Fruit fly (Drosophila melanogaster) whole organism, embryonic: ENCODE results near the gene Traf4.
A peak's percentile ranks its signal among the peaks of the same experiment; 100 is the strongest.

ENCODE experiments used
- Adf1 ChIP-seq: fragments of 200-800 bp; sonication (Bioruptor generic); IDR thresholded peaks from 2 replicates; pipeline ENCODE4 v1.3.6; 2022; ENCODE audit warnings: missing biosample characterization, missing genetic modification characterization
- CG1024 ChIP-seq: fragments of 200-800 bp; sonication (Bioruptor generic); IDR thresholded peaks from 2 replicates; pipeline ENCODE4 v1.3.6; 2022; ENCODE audit warnings: missing biosample characterization, missing genetic modification characterization
- CG10366 ChIP-seq: fragments of 200-800 bp; sonication (Bioruptor generic); IDR thresholded peaks from 2 replicates; pipeline ENCODE4 v1.3.6; 2022; ENCODE audit warnings: missing biosample characterization, missing genetic modification characterization
- CG11085 ChIP-seq: fragments of 200-800 bp; sonication (Bioruptor generic); IDR thresholded peaks from 2 replicates; pipeline ENCODE4 v1.3.6; 2022; ENCODE audit warnings: missing biosample characterization, missing genetic modification characterization
- CG11093 ChIP-seq: fragments of 200-800 bp; sonication (Bioruptor generic); IDR thresholded peaks from 3 replicates; pipeline ENCODE4 v1.3.6; 2022; ENCODE audit warnings: missing biosample characterization, missing genetic modification characterization
- CG12155 ChIP-seq: fragments of 200-800 bp; sonication (Bioruptor generic); optimal IDR thresholded peaks from 3 replicates; lab custom pipeline; 2016; ENCODE audit warnings: missing biosample characterization, missing genetic modification characterization
- CG14014 ChIP-seq: fragments of 200-800 bp; sonication (Bioruptor generic); IDR thresholded peaks from 2 replicates; pipeline ENCODE4 v1.3.6; 2022; ENCODE audit warnings: missing biosample characterization, missing genetic modification characterization
- CG14710 ChIP-seq: fragments of 200-800 bp; sonication (Bioruptor generic); optimal IDR thresholded peaks from 3 replicates; lab custom pipeline; 2019; ENCODE audit warnings: missing biosample characterization, mild to moderate bottlenecking, missing genetic modification characterization, moderate library complexity
- CG15479 ChIP-seq: fragments of 200-800 bp; sonication (Bioruptor generic); optimal IDR thresholded peaks from 3 replicates; lab custom pipeline; 2019; ENCODE audit warnings: missing biosample characterization, mild to moderate bottlenecking, missing genetic modification characterization, moderate library complexity
- CG17568 ChIP-seq: fragments of 200-800 bp; sonication (Bioruptor generic); optimal IDR thresholded peaks from 2 replicates; lab custom pipeline; 2018; ENCODE audit warnings: missing biosample characterization, mild to moderate bottlenecking, missing genetic modification characterization, moderate library complexity
- CG17612 ChIP-seq: fragments of 200-800 bp; sonication (Bioruptor generic); IDR thresholded peaks from 2 replicates; pipeline ENCODE4 v1.3.6; 2022; ENCODE audit warnings: missing biosample characterization, missing genetic modification characterization
- CG17829 ChIP-seq: fragments of 200-800 bp; optimal IDR thresholded peaks from 2 replicates; lab custom pipeline; 2019; ENCODE audit warnings: missing biosample characterization, mild to moderate bottlenecking, missing genetic modification characterization, moderate library complexity
- CG18476 ChIP-seq: fragments of 200-800 bp; sonication (Bioruptor generic); optimal IDR thresholded peaks from 2 replicates; lab custom pipeline; 2016; ENCODE audit warnings: missing biosample characterization, mild to moderate bottlenecking, missing genetic modification characterization
- CG3281 ChIP-seq: fragments of 200-800 bp; sonication (Bioruptor generic); optimal IDR thresholded peaks from 3 replicates; lab custom pipeline; 2017; ENCODE audit warnings: missing biosample characterization, mild to moderate bottlenecking, missing genetic modification characterization
- CG42726 ChIP-seq: fragments of 200-800 bp; sonication (Bioruptor generic); IDR thresholded peaks from 2 replicates; pipeline ENCODE4 v1.3.6; 2022; ENCODE audit warnings: missing biosample characterization, missing genetic modification characterization; ENCODE audit not compliant: partially characterized antibody
- CG4328 ChIP-seq: fragments of 200-800 bp; sonication (Bioruptor generic); optimal IDR thresholded peaks from 3 replicates; lab custom pipeline; 2017; ENCODE audit warnings: missing biosample characterization, missing genetic modification reagents, missing genetic modification characterization
- CG5953 ChIP-seq: fragments of 200-800 bp; sonication (Bioruptor generic); IDR thresholded peaks from 2 replicates; pipeline ENCODE4 v1.3.6; 2022; ENCODE audit warnings: missing biosample characterization, missing genetic modification characterization
- CG8478 ChIP-seq: fragments of >200 bp; optimal IDR thresholded peaks from 2 replicates; lab custom pipeline; 2018
- D ChIP-seq, 2 experiments: fragments of 200-800 bp in 1 of 2; fragments of >200 bp in 1 of 2; sonication (Bioruptor generic) in 1 of 2; optimal IDR thresholded peaks; 2 replicates in 1 of 2; 3 replicates in 1 of 2; lab custom pipeline; 2017; ENCODE audit warnings: mild to moderate bottlenecking in 1 of 2, missing biosample characterization in 1 of 2, missing genetic modification characterization in 1 of 2, missing genetic modification reagents in 1 of 2
- Dip2 ChIP-seq: fragments of 200-800 bp; sonication (Bioruptor generic); IDR thresholded peaks from 2 replicates; pipeline ENCODE4 v1.3.6; 2022; ENCODE audit warnings: missing biosample characterization, missing genetic modification characterization
- HLHmδ ChIP-seq: fragments of 200-800 bp; sonication (Bioruptor generic); optimal IDR thresholded peaks from 2 replicates; lab custom pipeline; 2018; ENCODE audit warnings: missing biosample characterization, mild to moderate bottlenecking, missing genetic modification characterization, moderate library complexity
- Lim3 ChIP-seq: fragments of 200-800 bp; sonication (Bioruptor generic); IDR thresholded peaks from 2 replicates; pipeline ENCODE4 v1.3.6; 2022; ENCODE audit warnings: missing biosample characterization, missing genetic modification characterization
- Lpt ChIP-seq: fragments of >200 bp; optimal IDR thresholded peaks from 2 replicates; lab custom pipeline; 2018; ENCODE audit warnings: missing biosample characterization, missing genetic modification characterization
- MTF-1 ChIP-seq: fragments of 200-800 bp; sonication (Bioruptor generic); optimal IDR thresholded peaks from 2 replicates; lab custom pipeline; 2018; ENCODE audit warnings: missing biosample characterization, mild to moderate bottlenecking, missing genetic modification characterization, borderline replicate concordance
- Mrtf ChIP-seq: fragments of 200-800 bp; sonication (Bioruptor generic); IDR thresholded peaks from 3 replicates; pipeline ENCODE4 v1.3.6; 2022; ENCODE audit warnings: missing biosample characterization, missing genetic modification characterization
- Rfx ChIP-seq: fragments of 200-800 bp; sonication (Bioruptor generic); IDR thresholded peaks from 2 replicates; pipeline ENCODE4 v1.3.6; 2022; ENCODE audit warnings: missing biosample characterization, missing genetic modification characterization
- Trl ChIP-seq, 3 experiments: fragments of >200 bp in 2 of 3; fragments of 200-800 bp in 1 of 3; sonication (Bioruptor generic) in 1 of 3; optimal IDR thresholded peaks; 2 replicates in 1 of 3; 3 replicates in 2 of 3; lab custom pipeline; 2016 to 2017; ENCODE audit warnings: missing biosample characterization in 1 of 3, missing genetic modification characterization in 1 of 3
- Vsx1 ChIP-seq: fragments of 200-800 bp; sonication (Bioruptor generic); optimal IDR thresholded peaks from 2 replicates; lab custom pipeline; 2017; ENCODE audit warnings: missing biosample characterization, mild to moderate bottlenecking, missing genetic modification characterization, missing genetic modification reagents
- Xrp1 ChIP-seq: fragments of 200-800 bp; sonication (Bioruptor generic); IDR thresholded peaks from 2 replicates; pipeline ENCODE4 v1.3.6; 2022; ENCODE audit warnings: missing biosample characterization, missing genetic modification characterization
- ab ChIP-seq: fragments of 200-800 bp; sonication (Bioruptor generic); optimal IDR thresholded peaks from 2 replicates; lab custom pipeline; 2016; ENCODE audit warnings: missing biosample characterization, missing genetic modification characterization
- amos ChIP-seq: fragments of 200-800 bp; sonication (Bioruptor generic); IDR thresholded peaks from 2 replicates; pipeline ENCODE4 v1.3.6; 2022; ENCODE audit warnings: missing biosample characterization, missing genetic modification characterization; ENCODE audit not compliant: partially characterized antibody
- cwo ChIP-seq: fragments of 200-800 bp; sonication (Bioruptor generic); optimal IDR thresholded peaks from 3 replicates; lab custom pipeline; 2017; ENCODE audit warnings: missing biosample characterization, missing genetic modification characterization, mild to moderate bottlenecking, moderate library complexity, missing genetic modification reagents
- esg ChIP-seq: fragments of 200-800 bp; sonication (Bioruptor generic); conservative IDR thresholded peaks from 2 replicates; pipeline ENCODE4 v1.3.6; 2022; ENCODE audit warnings: missing biosample characterization, missing genetic modification characterization
- grau ChIP-seq: fragments of 200-800 bp; optimal IDR thresholded peaks from 3 replicates; lab custom pipeline; 2019; ENCODE audit warnings: missing biosample characterization, mild to moderate bottlenecking, missing genetic modification characterization, moderate library complexity
- nerfin-1 ChIP-seq: fragments of 200-800 bp; sonication (Bioruptor generic); optimal IDR thresholded peaks from 3 replicates; lab custom pipeline; 2019; ENCODE audit warnings: missing biosample characterization, mild to moderate bottlenecking, missing genetic modification characterization, moderate library complexity
- otp ChIP-seq: fragments of 200-800 bp; sonication (Bioruptor generic); IDR thresholded peaks from 3 replicates; pipeline ENCODE4, ENCODE4 v1.3.6; 2022; ENCODE audit warnings: missing biosample characterization, missing genetic modification characterization
- row ChIP-seq: fragments of 200-800 bp; sonication (Bioruptor generic); IDR thresholded peaks from 3 replicates; pipeline ENCODE4 v1.3.6; 2022; ENCODE audit warnings: missing biosample characterization, missing genetic modification characterization
- schlank ChIP-seq: fragments of 200-800 bp; sonication (Bioruptor generic); optimal IDR thresholded peaks from 2 replicates; lab custom pipeline; 2018; ENCODE audit warnings: missing biosample characterization, mild to moderate bottlenecking, missing genetic modification characterization
- sqz ChIP-seq: fragments of 200-800 bp; sonication (Bioruptor generic); optimal IDR thresholded peaks from 3 replicates; lab custom pipeline; 2018; ENCODE audit warnings: missing biosample characterization, mild to moderate bottlenecking, missing genetic modification characterization
- toy ChIP-seq: fragments of 200-800 bp; sonication (Bioruptor generic); IDR thresholded peaks from 2 replicates; pipeline ENCODE4 v1.3.6; 2022; ENCODE audit warnings: missing biosample characterization, missing genetic modification characterization
- twi ChIP-seq: fragments of 200-800 bp; optimal IDR thresholded peaks from 2 replicates; lab custom pipeline; 2019; ENCODE audit warnings: missing biosample characterization, mild to moderate bottlenecking, missing genetic modification characterization, moderate library complexity
- wor ChIP-seq: fragments of 200-800 bp; sonication (Bioruptor generic); IDR thresholded peaks from 2 replicates; pipeline ENCODE4 v1.3.6; 2022; ENCODE audit warnings: missing biosample characterization, missing genetic modification characterization
- zfh2 ChIP-seq: fragments of 200-800 bp; sonication (Bioruptor generic); optimal IDR thresholded peaks from 2 replicates; lab custom pipeline; 2016; ENCODE audit warnings: missing biosample characterization, missing genetic modification characterization

Traf4 gene

dm6 chr2L:4350683-4351324 is 10.9 kb upstream of the Traf4 start (continued):
- peak; percentile 40 for TF ChIP-seq D (optimal IDR thresholded peaks at IDR 0.05; lab: Kevin White, UChicago)
- peak; percentile 77 for TF ChIP-seq D (GFP tag; optimal IDR thresholded peaks at IDR 0.05; lab: Kevin White, UChicago)
- TF ChIP-seq CG4328 = no peak
- no peak for TF ChIP-seq amos (GFP tag; lab: Robert Waterston, UW)
- peak; percentile 48; the same call in 1 of the 3 replicates for TF ChIP-seq otp (GFP tag; lab: Robert Waterston, UW)
- TF ChIP-seq sqz (GFP tag; lab: Kevin White, UChicago) = peak; percentile 34
- peak; percentile 80 for TF ChIP-seq twi
- no peak for TF ChIP-seq MTF-1 (GFP tag; lab: Kevin White, UChicago)
- peak; percentile 82 for TF ChIP-seq row (GFP tag; lab: Robert Waterston, UW)
- no peak for TF ChIP-seq Lpt
- TF ChIP-seq Adf1 (GFP tag; lab: Robert Waterston, UW) = no peak
- TF ChIP-seq CG5953 (GFP tag; lab: Robert Waterston, UW) = no peak
- peak; percentile 50 for TF ChIP-seq CG12155
- no peak for TF ChIP-seq Vsx1
- 0 out of 2 replicates have a peak, but pooled peaks have one; percentile 8 for TF ChIP-seq esg (GFP tag; lab: Robert Waterston, UW)
- TF ChIP-seq CG18476 (GFP tag; lab: Kevin White, UChicago) = peak; percentile 55
- peak; percentile 92 for TF ChIP-seq CG17829 (tag; lab: Kevin White, UChicago)
- no peak for TF ChIP-seq Rfx
- no peak for TF ChIP-seq CG15479 (GFP tag; lab: Kevin White, UChicago)
- 0 out of 2 replicates have a peak, but pooled peaks have one; percentile 9 for TF ChIP-seq CG10366
- no peak for TF ChIP-seq CG17568 (GFP tag; lab: Kevin White, UChicago)
- TF ChIP-seq CG17612 (GFP tag; lab: Robert Waterston, UW) = no peak; the same call in 1 of the 2 replicates
- no peak for TF ChIP-seq wor (GFP tag; lab: Robert Waterston, UW)
- TF ChIP-seq Trl (optimal IDR thresholded peaks at IDR 0.05; lab: Kevin White, UChicago) = no peak
- peak; percentile 72 for TF ChIP-seq Trl (GFP tag; optimal IDR thresholded peaks at IDR 0.05; lab: Kevin White, UChicago)
- no peak for TF ChIP-seq Mrtf (GFP tag; lab: Robert Waterston, UW)
- no peak for TF ChIP-seq Lim3 (GFP tag; lab: Robert Waterston, UW)
- no peak for TF ChIP-seq toy
- TF ChIP-seq CG42726 (GFP tag; lab: Robert Waterston, UW) = no peak
- no peak for TF ChIP-seq CG14014
- TF ChIP-seq CG8478 (lab: Kevin White, UChicago) = no peak
- no peak for TF ChIP-seq CG11093 (GFP tag; lab: Robert Waterston, UW)
- TF ChIP-seq ab = no peak
- TF ChIP-seq Dip2 (GFP tag; lab: Robert Waterston, UW) = no peak
- TF ChIP-seq Xrp1 (GFP tag; lab: Robert Waterston, UW) = peak; percentile 93
- TF ChIP-seq cwo = no peak
- peak; percentile 69 for TF ChIP-seq grau (tag; lab: Kevin White, UChicago)
- TF ChIP-seq CG3281 (GFP tag; lab: Kevin White, UChicago) = no peak
- TF ChIP-seq CG11085 = no peak
- no peak for TF ChIP-seq CG1024 (GFP tag; lab: Robert Waterston, UW)
- TF ChIP-seq zfh2 (GFP tag; lab: Kevin White, UChicago) = no peak
- TF ChIP-seq schlank (tag; lab: Kevin White, UChicago) = no peak
- TF ChIP-seq HLHmδ (GFP tag; lab: Kevin White, UChicago) = peak; percentile 14
- TF ChIP-seq CG14710 (tag; lab: Kevin White, UChicago) = peak; percentile 89
- TF ChIP-seq nerfin-1 (tag; lab: Kevin White, UChicago) = peak; percentile 51
